Fruit fly (Drosophila melanogaster) Kc167 (cell line): ENCODE measurements around the gene CG43610.

Source experiments
- Sin3A ChIP-seq: fragments of >200 bp; optimal IDR thresholded peaks from 2 replicates; lab custom pipeline; 2018; ENCODE audit warnings: missing external identifiers
- h ChIP-seq: fragments of >200 bp; optimal IDR thresholded peaks from 3 replicates; lab custom pipeline; 2018; ENCODE audit warnings: missing external identifiers
- insv ChIP-seq: fragments of >200 bp; optimal IDR thresholded peaks from 3 replicates; lab custom pipeline; 2018; ENCODE audit warnings: missing external identifiers

dm6 chr2L:6799551-6799950 lies 555 bp downstream of the CG43610 start:
- TF ChIP-seq Sin3A (lab: Kevin White, UChicago) (no peak), h (no peak), insv (lab: Kevin White, UChicago) (no peak)
